Worm (Caenorhabditis elegans): ENCODE measurements around the gene pals-22.

The pals-22 gene

DNA sequence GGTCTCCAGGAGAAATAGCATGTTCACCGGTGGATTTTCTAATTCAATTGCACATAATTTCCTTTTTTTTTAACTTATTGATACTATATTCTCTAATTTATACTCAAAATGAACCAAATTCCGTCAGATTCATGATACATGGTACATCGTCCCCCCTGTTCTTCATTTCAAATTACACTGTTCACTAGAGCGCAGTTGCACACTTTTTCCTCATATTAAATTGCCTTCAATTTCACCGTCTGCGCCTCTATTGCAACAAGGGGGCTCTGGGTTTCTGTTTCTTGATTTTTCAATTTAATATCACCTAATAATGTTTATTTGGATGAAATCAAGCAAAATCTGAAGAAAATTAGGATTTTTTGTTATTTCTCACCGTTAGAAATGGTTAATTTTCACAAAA, 591 bp upstream of the pals-22 start (continued):
- TF ChIP-seq ham-2 (GFP tag; optimal IDR thresholded peaks at IDR 0.05): no peak
- no peak for TF ChIP-seq hlh-1 (tag; optimal IDR thresholded peaks at IDR 0.05)

DNA sequence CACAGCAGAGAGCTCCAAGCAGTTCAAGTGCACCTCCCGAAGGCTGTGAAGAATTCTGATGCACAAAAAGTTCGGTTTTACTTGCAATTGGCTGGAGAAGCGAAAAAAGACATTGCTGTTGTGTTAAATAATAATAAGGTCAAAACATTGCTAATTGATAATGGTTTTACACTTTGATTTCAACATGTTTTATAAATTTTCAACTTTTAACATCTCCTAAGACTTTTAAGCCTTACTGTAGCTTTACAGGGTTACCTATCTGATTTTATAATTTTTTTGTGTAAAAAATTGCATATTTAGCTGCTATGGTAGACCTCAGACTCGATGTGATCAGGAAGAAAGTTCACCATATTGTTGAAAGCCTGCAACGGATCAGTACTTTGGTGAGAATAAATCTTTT, 2.0 kb downstream of the pals-22 start, which contains the start of gene pals-25:
TSS of gene pals-25 (plus strand) at position 301 of the 400 bp plus-strand sequence.
- TF ChIP-seq zip-8 (tag; optimal IDR thresholded peaks at IDR 0.05) (no peak), drap-1 (GFP tag; optimal IDR thresholded peaks at IDR 0.05) (no peak), elt-3 (tag; optimal IDR thresholded peaks at IDR 0.05) (no peak)

DNA sequence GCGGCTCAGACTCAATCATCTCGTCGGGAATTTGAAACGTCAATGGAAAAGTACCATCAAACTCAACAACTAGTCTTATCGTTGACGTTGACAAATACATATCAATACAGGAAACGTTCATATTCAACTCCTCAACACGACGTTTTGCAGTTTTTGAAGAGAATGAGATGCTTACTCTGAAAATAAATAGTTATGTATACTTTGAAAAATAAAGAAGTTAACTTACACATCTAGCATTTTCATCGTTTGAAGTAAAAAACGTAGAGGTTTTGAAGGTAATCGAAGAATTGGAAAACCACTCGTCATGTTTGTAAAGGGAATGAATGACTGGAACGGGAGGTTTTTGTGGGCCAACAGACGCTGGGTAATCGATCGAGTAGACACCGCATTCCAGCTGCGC, 8.7 kb downstream of the pals-22 start, which contains the start of gene fbxb-81:
TSS of gene fbxb-81 (minus strand) at position 314 of the 400 bp plus-strand sequence.
- TF ChIP-seq unc-39 (tag; optimal IDR thresholded peaks at IDR 0.05) (no peak), lin-13 (tag; optimal IDR thresholded peaks at IDR 0.05) (no peak), nhr-2 (tag; optimal IDR thresholded peaks at IDR 0.05) (no peak), unc-120 (tag; optimal IDR thresholded peaks at IDR 0.05; ENCODE audit: poor library complexity, severe bottlenecking) (no peak), unc-62 (GFP tag; optimal IDR thresholded peaks at IDR 0.05) (no peak), mls-2 (tag; optimal IDR thresholded peaks at IDR 0.05) (no peak), nhr-12 (tag; optimal IDR thresholded peaks at IDR 0.05) (no peak)

DNA sequence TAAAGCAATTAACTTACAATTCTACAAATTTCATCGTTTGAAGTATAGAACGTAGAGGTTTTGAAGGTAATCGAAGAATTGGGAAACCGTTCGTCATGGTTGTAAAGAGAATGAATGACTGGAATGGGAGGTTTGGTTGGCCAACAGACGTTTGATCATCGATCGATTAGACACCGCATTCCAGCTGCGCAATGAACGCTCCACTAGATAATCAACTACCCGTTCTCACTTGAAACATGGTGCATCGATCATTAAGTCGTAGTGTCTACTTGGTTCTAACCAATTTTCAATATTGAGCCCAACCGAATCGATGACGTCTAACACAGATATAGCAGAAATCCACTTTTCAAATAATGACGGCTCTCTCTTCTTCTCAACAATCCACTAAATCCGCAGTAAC, 10.9 kb downstream of the pals-22 start, which contains the start of gene fbxb-82:
TSS of gene fbxb-82 (minus strand) at position 101 of the 400 bp plus-strand sequence.
- TF ChIP-seq ceh-83 (GFP tag; optimal IDR thresholded peaks at IDR 0.05): no peak
- no peak for TF ChIP-seq nhr-76 (tag; optimal IDR thresholded peaks at IDR 0.05)
- TF ChIP-seq sem-2 (GFP tag; optimal IDR thresholded peaks at IDR 0.05): no peak
- TF ChIP-seq hlh-1 (tag; optimal IDR thresholded peaks at IDR 0.05): no peak
- TF ChIP-seq ceh-39 (tag; optimal IDR thresholded peaks at IDR 0.05): no peak
- TF ChIP-seq bed-3 (GFP tag; optimal IDR thresholded peaks at IDR 0.05): no peak
- no peak for TF ChIP-seq mep-1 (tag; optimal IDR thresholded peaks at IDR 0.05)
- TF ChIP-seq nhr-237 (tag; optimal IDR thresholded peaks at IDR 0.05): no peak
- TF ChIP-seq cnd-1 (tag; optimal IDR thresholded peaks at IDR 0.05): no peak
- no peak for TF ChIP-seq unc-62 (GFP tag; optimal IDR thresholded peaks at IDR 0.05)
- no peak for TF ChIP-seq nhr-28 (tag; optimal IDR thresholded peaks at IDR 0.05)
- TF ChIP-seq elt-3 (tag; optimal IDR thresholded peaks at IDR 0.05): no peak
- TF ChIP-seq lsy-2 (tag; optimal IDR thresholded peaks at IDR 0.05): no peak

DNA sequence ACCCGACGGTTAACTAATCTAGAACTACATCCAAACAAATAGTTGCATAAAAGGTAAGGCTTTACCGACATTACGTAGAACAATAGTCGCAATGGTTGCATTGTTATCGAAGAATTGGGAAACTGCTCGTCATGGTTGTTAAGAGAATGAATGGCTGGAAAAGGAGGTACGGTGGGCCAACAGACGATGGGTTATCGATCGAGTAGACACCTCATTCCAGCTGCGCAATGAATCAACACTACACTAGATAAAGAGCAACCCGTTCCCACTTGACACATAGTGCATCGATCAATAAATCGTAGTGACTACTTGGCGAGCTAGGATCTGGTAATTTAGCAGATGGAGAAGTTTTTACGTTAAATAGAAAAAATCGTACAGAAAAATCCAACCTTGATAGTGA, 12.9 kb downstream of the pals-22 start, which contains the start of the genes T17A3.12 and fbxb-83:
TSS of gene T17A3.12 (minus strand) at position 101 of the 400 bp plus-strand sequence.
TSS of gene fbxb-83 (minus strand) at position 134 of the 400 bp plus-strand sequence.
- TF ChIP-seq nhr-237 (tag; optimal IDR thresholded peaks at IDR 0.05) (no peak), ceh-39 (tag; optimal IDR thresholded peaks at IDR 0.05) (no peak), hlh-1 (tag; optimal IDR thresholded peaks at IDR 0.05) (no peak), blmp-1 (tag; optimal IDR thresholded peaks at IDR 0.05) (no peak), nhr-2 (tag; optimal IDR thresholded peaks at IDR 0.05) (no peak), nhr-76 (tag; optimal IDR thresholded peaks at IDR 0.05) (no peak), unc-39 (tag; optimal IDR thresholded peaks at IDR 0.05) (no peak), pha-4 (tag; optimal IDR thresholded peaks at IDR 0.05) (no peak), cnd-1 (tag; optimal IDR thresholded peaks at IDR 0.05) (no peak), nhr-28 (tag; optimal IDR thresholded peaks at IDR 0.05) (no peak)

DNA sequence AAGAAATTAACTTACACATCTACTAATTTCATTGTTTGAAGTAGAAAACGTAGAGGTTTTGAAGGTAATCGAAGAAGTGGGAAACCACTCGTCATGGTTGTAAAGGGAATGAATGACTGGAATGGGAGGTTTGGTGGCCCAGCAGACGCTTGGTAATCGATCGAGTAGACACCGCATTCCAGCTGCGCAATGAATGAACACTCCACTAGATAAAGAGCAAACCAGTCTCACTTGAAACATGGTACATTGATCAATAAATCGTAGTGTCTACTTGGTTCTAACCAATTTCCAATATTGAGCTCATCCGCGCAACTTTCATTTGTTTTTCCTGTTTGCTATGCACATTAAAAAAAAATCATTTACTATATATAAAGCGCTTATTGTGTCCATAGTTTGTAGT, 14.2 kb downstream of the pals-22 start, which contains the start of gene fbxb-84:
TSS of gene fbxb-84 (minus strand) at position 101 of the 400 bp plus-strand sequence.
- no peak for TF ChIP-seq lin-32 (GFP tag; optimal IDR thresholded peaks at IDR 0.05)
- no peak for TF ChIP-seq mab-5 (tag; optimal IDR thresholded peaks at IDR 0.05)
- TF ChIP-seq lsy-2 (tag; optimal IDR thresholded peaks at IDR 0.05): no peak
- TF ChIP-seq unc-120 (tag; optimal IDR thresholded peaks at IDR 0.05; ENCODE audit: poor library complexity, severe bottlenecking): no peak
- no peak for TF ChIP-seq ceh-39 (tag; optimal IDR thresholded peaks at IDR 0.05)
- TF ChIP-seq ztf-11 (tag; optimal IDR thresholded peaks at IDR 0.05): no peak
- no peak for TF ChIP-seq ham-2 (GFP tag; optimal IDR thresholded peaks at IDR 0.05)
- TF ChIP-seq mls-2 (tag; optimal IDR thresholded peaks at IDR 0.05): no peak
- TF ChIP-seq nhr-12 (tag; optimal IDR thresholded peaks at IDR 0.05): no peak
- TF ChIP-seq M03D4.4 (tag; optimal IDR thresholded peaks at IDR 0.05): no peak
- no peak for TF ChIP-seq bed-3 (GFP tag; optimal IDR thresholded peaks at IDR 0.05)
- no peak for TF ChIP-seq ces-1 (GFP tag; optimal IDR thresholded peaks at IDR 0.05)
- no peak for TF ChIP-seq cnd-1 (tag; optimal IDR thresholded peaks at IDR 0.05)
- no peak for TF ChIP-seq flh-1 (GFP tag; optimal IDR thresholded peaks at IDR 0.05)
- TF ChIP-seq zip-8 (tag; optimal IDR thresholded peaks at IDR 0.05): no peak
- no peak for TF ChIP-seq hlh-1 (tag; optimal IDR thresholded peaks at IDR 0.05)
- no peak for TF ChIP-seq sem-2 (GFP tag; optimal IDR thresholded peaks at IDR 0.05)
- no peak for TF ChIP-seq mep-1 (tag; optimal IDR thresholded peaks at IDR 0.05)
